Worm (Caenorhabditis elegans) whole organism, early embryonic: Measurements from ENCODE around the gene ttr-10.

Experiments used
- B0310.2 ChIP-seq: sonication (generic microtip); optimal IDR thresholded peaks from 2 replicates; lab custom pipeline; 2016; ENCODE audit warnings: mild to moderate bottlenecking, missing genetic modification characterization, missing compliant biosample characterization
- F13C5.2 ChIP-seq: sonication (generic microtip); optimal IDR thresholded peaks from 2 replicates; lab custom pipeline; 2017; ENCODE audit warnings: mild to moderate bottlenecking, missing genetic modification characterization, inconsistent platforms, missing compliant biosample characterization
- aly-1 ChIP-seq: sonication (generic microtip); optimal IDR thresholded peaks from 2 replicates; lab custom pipeline; 2016; ENCODE audit warnings: missing genetic modification characterization, missing compliant biosample characterization
- ama-1 ChIP-seq: fragments of 150-350 bp; optimal IDR thresholded peaks from 2 replicates; lab custom pipeline; 2014
- ceh-13 ChIP-seq: fragments of 200-800 bp; sonication (Bioruptor generic); optimal IDR thresholded peaks from 2 replicates; lab custom pipeline; 2018; ENCODE audit warnings: mild to moderate bottlenecking, missing genetic modification characterization, missing compliant biosample characterization
- ceh-36 ChIP-seq: sonication (generic microtip); optimal IDR thresholded peaks from 2 replicates; lab custom pipeline; 2016; ENCODE audit warnings: missing genetic modification characterization, inconsistent platforms, missing compliant biosample characterization
- ets-7 ChIP-seq: sonication (generic microtip); optimal IDR thresholded peaks from 2 replicates; lab custom pipeline; 2016; ENCODE audit warnings: missing genotype, missing genetic modification characterization, missing compliant biosample characterization
- flt-1 ChIP-seq: fragments of 200-800 bp; sonication (Bioruptor generic); IDR thresholded peaks from 2 replicates; pipeline ENCODE4 v1.3.6; 2022; ENCODE audit warnings: missing genetic modification characterization, missing compliant biosample characterization
- hmbx-1 ChIP-seq: sonication (generic microtip); optimal IDR thresholded peaks from 2 replicates; lab custom pipeline; 2016; ENCODE audit warnings: mild to moderate bottlenecking, missing genetic modification characterization, missing compliant biosample characterization
- hmg-4 ChIP-seq: fragments of 200-800 bp; sonication (Bioruptor generic); optimal IDR thresholded peaks from 2 replicates; lab custom pipeline; 2018; ENCODE audit warnings: mild to moderate bottlenecking, missing genetic modification characterization, missing compliant biosample characterization
- hnd-1 ChIP-seq: sonication (generic microtip); optimal IDR thresholded peaks from 2 replicates; lab custom pipeline; 2016; ENCODE audit warnings: missing genetic modification characterization, missing compliant biosample characterization
- pes-1 ChIP-seq: fragments of 200-800 bp; sonication (Bioruptor generic); IDR thresholded peaks from 2 replicates; pipeline ENCODE4 v1.3.6; 2022; ENCODE audit warnings: missing genetic modification reagents, missing genetic modification characterization, missing compliant biosample characterization
- scrt-1 ChIP-seq: fragments of 200-800 bp; sonication (Bioruptor generic); IDR thresholded peaks from 2 replicates; pipeline ENCODE4 v1.3.6; 2022; ENCODE audit warnings: missing genetic modification characterization, missing compliant biosample characterization
- tbx-37 ChIP-seq: fragments of 200-800 bp; sonication (Bioruptor generic); conservative IDR thresholded peaks from 2 replicates; pipeline ENCODE4 v1.3.6; 2022; ENCODE audit warnings: missing genetic modification reagents, missing genetic modification characterization, missing compliant biosample characterization

DNA sequence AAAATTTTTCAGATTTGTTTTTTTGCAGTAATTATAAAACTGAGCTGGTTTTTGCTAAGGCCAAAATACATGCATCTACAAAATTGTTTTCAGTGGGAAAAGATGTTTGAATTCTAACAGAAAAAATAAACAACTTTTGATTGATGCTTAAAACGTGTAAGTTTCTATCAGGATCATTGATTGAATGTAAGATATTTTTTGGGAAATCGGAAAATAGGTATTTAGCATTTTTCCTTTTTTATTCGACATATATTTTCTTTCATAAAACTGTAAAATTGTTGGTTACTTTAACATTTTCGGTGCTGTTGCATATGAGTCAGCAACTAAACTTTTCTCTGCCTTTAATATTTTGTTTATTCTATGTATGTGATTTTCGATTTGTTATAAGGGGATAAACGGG is 29.3 kb downstream of the ttr-10 start, which contains the start of gene C54F6.20:
- TF ChIP-seq ets-7 (no peak), ama-1 (lab: Kevin White, UChicago) (no peak), B0310.2 (tag; lab: Kevin White, UChicago) (no peak), ceh-36 (tag; lab: Kevin White, UChicago) (no peak), F13C5.2 (tag; lab: Kevin White, UChicago) (no peak), scrt-1 (no peak), hmg-4 (GFP tag; lab: Kevin White, UChicago) (no peak), flt-1 (no peak), aly-1 (no peak), hnd-1 (tag; lab: Kevin White, UChicago) (no peak), ceh-13 (GFP tag; lab: Kevin White, UChicago) (no peak), tbx-37 (GFP tag; lab: Robert Waterston, UW) (no peak), hmbx-1 (tag; lab: Kevin White, UChicago) (no peak), pes-1 (GFP tag; lab: Robert Waterston, UW) (no peak)
